Fruit fly (Drosophila melanogaster) whole organism, embryonic: ENCODE results near the gene ZnT77C.

Source experiments
- ATbp ChIP-seq: fragments of 200-800 bp; sonication (Bioruptor generic); optimal IDR thresholded peaks from 2 replicates; lab custom pipeline; 2017; ENCODE audit warnings: missing biosample characterization, mild to moderate bottlenecking, missing genetic modification characterization, missing genetic modification reagents
- Awh ChIP-seq: fragments of 200-800 bp; sonication (Bioruptor generic); IDR thresholded peaks from 2 replicates; pipeline ENCODE4, ENCODE4 v1.3.6; 2022; ENCODE audit warnings: missing biosample characterization, missing genetic modification characterization
- CG10565 ChIP-seq: fragments of 200-800 bp; sonication (Bioruptor generic); optimal IDR thresholded peaks from 3 replicates; lab custom pipeline; 2016; ENCODE audit warnings: missing biosample characterization, mild to moderate bottlenecking, missing genetic modification characterization
- CG10979 ChIP-seq: fragments of 200-800 bp; sonication (Bioruptor generic); optimal IDR thresholded peaks from 2 replicates; lab custom pipeline; 2018; ENCODE audit warnings: missing biosample characterization, mild to moderate bottlenecking, missing genetic modification characterization, moderate library complexity
- CG11398 ChIP-seq: fragments of 200-800 bp; sonication (Bioruptor generic); optimal IDR thresholded peaks from 2 replicates; lab custom pipeline; 2016; ENCODE audit warnings: missing biosample characterization, missing genetic modification characterization
- CG11560 ChIP-seq: fragments of 200-800 bp; sonication (Bioruptor generic); IDR thresholded peaks from 3 replicates; pipeline ENCODE4 v1.3.6; 2022; ENCODE audit warnings: missing biosample characterization, missing genetic modification characterization
- CG12219 ChIP-seq: fragments of 200-800 bp; sonication (Bioruptor generic); optimal IDR thresholded peaks from 3 replicates; lab custom pipeline; 2018; ENCODE audit warnings: missing biosample characterization, mild to moderate bottlenecking, missing genetic modification characterization
- CG12659 ChIP-seq: fragments of 200-800 bp; sonication (Bioruptor generic); optimal IDR thresholded peaks from 3 replicates; lab custom pipeline; 2017; ENCODE audit warnings: mild to moderate bottlenecking, missing biosample characterization, missing genetic modification reagents, missing genetic modification characterization
- CG14965 ChIP-seq: fragments of 200-800 bp; sonication (Bioruptor generic); optimal IDR thresholded peaks from 2 replicates; lab custom pipeline; 2016; ENCODE audit warnings: missing biosample characterization, missing genetic modification characterization, borderline replicate concordance
- CG15011 ChIP-seq: fragments of 200-800 bp; sonication (Bioruptor generic); optimal IDR thresholded peaks from 3 replicates; lab custom pipeline; 2018; ENCODE audit warnings: missing biosample characterization, mild to moderate bottlenecking, missing genetic modification characterization
- CG15073 ChIP-seq: fragments of 200-800 bp; sonication (Bioruptor generic); optimal IDR thresholded peaks from 2 replicates; lab custom pipeline; 2016; ENCODE audit warnings: missing biosample characterization, missing genetic modification characterization
- CG17359 ChIP-seq: fragments of 200-800 bp; sonication (Bioruptor generic); optimal IDR thresholded peaks from 3 replicates; lab custom pipeline; 2018; ENCODE audit warnings: missing biosample characterization, mild to moderate bottlenecking, missing genetic modification characterization, moderate library complexity
- CG17912 ChIP-seq: fragments of 200-800 bp; sonication (Bioruptor generic); optimal IDR thresholded peaks from 2 replicates; lab custom pipeline; 2018; ENCODE audit warnings: missing biosample characterization, mild to moderate bottlenecking, missing genetic modification characterization
- CG2116 ChIP-seq: fragments of 200-800 bp; sonication (Bioruptor generic); optimal IDR thresholded peaks from 3 replicates; lab custom pipeline; 2018; ENCODE audit warnings: missing biosample characterization, mild to moderate bottlenecking, missing genetic modification characterization
- CG2202 ChIP-seq: fragments of 200-800 bp; sonication (Bioruptor generic); optimal IDR thresholded peaks from 2 replicates; lab custom pipeline; 2018; ENCODE audit warnings: missing biosample characterization, mild to moderate bottlenecking, missing genetic modification characterization
- CG2889 ChIP-seq: fragments of 200-800 bp; sonication (Bioruptor generic); IDR thresholded peaks from 3 replicates; pipeline ENCODE4 v1.3.6; 2022; ENCODE audit warnings: missing biosample characterization, missing genetic modification characterization
- CG30403 ChIP-seq: fragments of 200-800 bp; sonication (Bioruptor generic); optimal IDR thresholded peaks from 3 replicates; lab custom pipeline; 2016; ENCODE audit warnings: missing biosample characterization, missing genetic modification characterization
- CG31365 ChIP-seq: fragments of 200-800 bp; sonication (Bioruptor generic); optimal IDR thresholded peaks from 2 replicates; lab custom pipeline; 2018; ENCODE audit warnings: missing biosample characterization, mild to moderate bottlenecking, missing genetic modification characterization
- CG31388 ChIP-seq: fragments of 200-800 bp; sonication (Bioruptor generic); optimal IDR thresholded peaks from 2 replicates; lab custom pipeline; 2016; ENCODE audit warnings: missing biosample characterization, missing genetic modification characterization
- CG42726 ChIP-seq: fragments of 200-800 bp; sonication (Bioruptor generic); IDR thresholded peaks from 2 replicates; pipeline ENCODE4 v1.3.6; 2022; ENCODE audit warnings: missing biosample characterization, missing genetic modification characterization; ENCODE audit not compliant: partially characterized antibody
- CG8924 ChIP-seq: fragments of 200-800 bp; optimal IDR thresholded peaks from 3 replicates; lab custom pipeline; 2019; ENCODE audit warnings: missing biosample characterization, mild to moderate bottlenecking, missing genetic modification characterization, moderate library complexity
- Dad ChIP-seq: fragments of 200-800 bp; sonication (Bioruptor generic); optimal IDR thresholded peaks from 3 replicates; lab custom pipeline; 2016; ENCODE audit warnings: missing biosample characterization, missing genetic modification characterization
- Dref ChIP-seq: fragments of 200-800 bp; sonication (Bioruptor generic); IDR thresholded peaks from 2 replicates; pipeline ENCODE4 v1.3.6; 2022; ENCODE audit warnings: missing biosample characterization, missing genetic modification characterization
- Eip74EF ChIP-seq, 2 experiments: fragments of 200-800 bp in 1 of 2; fragments of >200 bp in 1 of 2; sonication (Bioruptor generic) in 1 of 2; optimal IDR thresholded peaks; 2 replicates each; lab custom pipeline; 2017 to 2019; ENCODE audit warnings: missing biosample characterization in 2 of 2, missing genetic modification characterization in 2 of 2, mild to moderate bottlenecking in 1 of 2, moderate library complexity in 1 of 2
- Elba2 ChIP-seq: fragments of 200-800 bp; sonication (Bioruptor generic); optimal IDR thresholded peaks from 3 replicates; lab custom pipeline; 2016; ENCODE audit warnings: missing biosample characterization, missing genetic modification characterization
- Fer1 ChIP-seq: fragments of 200-800 bp; sonication (Bioruptor generic); optimal IDR thresholded peaks from 2 replicates; lab custom pipeline; 2017; ENCODE audit warnings: missing biosample characterization, mild to moderate bottlenecking, missing genetic modification characterization
- HLH54F ChIP-seq: fragments of 200-800 bp; sonication (Bioruptor generic); optimal IDR thresholded peaks from 3 replicates; lab custom pipeline; 2016; ENCODE audit warnings: missing biosample characterization, missing genetic modification characterization
- Med ChIP-seq: fragments of 200-800 bp; sonication (Bioruptor generic); peaks from one replicate; lab custom pipeline; 2016; ENCODE audit warnings: missing biosample characterization, missing genetic modification characterization, mild to moderate bottlenecking, inconsistent platforms, moderate library complexity
- Mrtf ChIP-seq: fragments of 200-800 bp; sonication (Bioruptor generic); IDR thresholded peaks from 3 replicates; pipeline ENCODE4 v1.3.6; 2022; ENCODE audit warnings: missing biosample characterization, missing genetic modification characterization
- Nf-YC ChIP-seq: fragments of 200-800 bp; optimal IDR thresholded peaks from 3 replicates; lab custom pipeline; 2019; ENCODE audit warnings: missing biosample characterization, mild to moderate bottlenecking, missing genetic modification characterization, moderate library complexity
- Scr ChIP-seq: fragments of 200-800 bp; sonication (Bioruptor generic); IDR thresholded peaks from 2 replicates; pipeline ENCODE4 v1.3.6; 2022; ENCODE audit warnings: missing biosample characterization, missing genetic modification characterization; ENCODE audit not compliant: partially characterized antibody
- Sin3A ChIP-seq: fragments of >200 bp; optimal IDR thresholded peaks from 2 replicates; lab custom pipeline; 2018
- Sry-δ ChIP-seq: fragments of 200-800 bp; sonication (Bioruptor generic); optimal IDR thresholded peaks from 2 replicates; lab custom pipeline; 2016; ENCODE audit warnings: missing biosample characterization, missing genetic modification characterization
- Usf ChIP-seq: fragments of 200-800 bp; sonication (Bioruptor generic); optimal IDR thresholded peaks from 2 replicates; lab custom pipeline; 2017; ENCODE audit warnings: missing genotype, missing biosample characterization, missing genetic modification characterization
- bowl ChIP-seq: fragments of 200-800 bp; sonication (Bioruptor generic); IDR thresholded peaks from 2 replicates; pipeline ENCODE4 v1.3.6; 2022; ENCODE audit warnings: missing biosample characterization, missing genetic modification characterization
- cg ChIP-seq: fragments of 200-800 bp; sonication (Bioruptor generic); optimal IDR thresholded peaks from 3 replicates; lab custom pipeline; 2019; ENCODE audit warnings: missing biosample characterization, mild to moderate bottlenecking, missing genetic modification characterization, moderate library complexity
- dimm ChIP-seq: fragments of 200-800 bp; sonication (Bioruptor generic); IDR thresholded peaks from 2 replicates; pipeline ENCODE4 v1.3.6; 2022; ENCODE audit warnings: missing biosample characterization, missing genetic modification characterization
- dysf ChIP-seq: fragments of 200-800 bp; sonication (Bioruptor generic); IDR thresholded peaks from 3 replicates; pipeline ENCODE4 v1.3.6; 2022; ENCODE audit warnings: missing biosample characterization, missing genetic modification characterization
- gem ChIP-seq: fragments of 200-800 bp; sonication (Bioruptor generic); optimal IDR thresholded peaks from 2 replicates; lab custom pipeline; 2019; ENCODE audit warnings: missing biosample characterization, mild to moderate bottlenecking, missing genetic modification characterization, moderate library complexity
- gro ChIP-seq: fragments of 200-800 bp; sonication (Bioruptor generic); optimal IDR thresholded peaks from 2 replicates; lab custom pipeline; 2016; ENCODE audit warnings: missing biosample characterization, missing genetic modification characterization
- gsb-n ChIP-seq: fragments of 200-800 bp; sonication (Bioruptor generic); optimal IDR thresholded peaks from 3 replicates; lab custom pipeline; 2018; ENCODE audit warnings: missing biosample characterization, mild to moderate bottlenecking, missing genetic modification characterization
- hkb ChIP-seq, 2 experiments: fragments of 200-800 bp in 1 of 2; fragments of >200 bp in 1 of 2; sonication (Bioruptor generic) in 1 of 2; IDR thresholded peaks in 1 of 2; optimal IDR thresholded peaks in 1 of 2; 2 replicates each; pipeline versions ENCODE4 v1.3.6 to Lab custom; 2017 to 2022; ENCODE audit warnings: missing biosample characterization in 1 of 2, missing genetic modification characterization in 1 of 2
- inv ChIP-seq: fragments of 200-800 bp; sonication (Bioruptor generic); IDR thresholded peaks from 2 replicates; pipeline ENCODE4 v1.3.6; 2022; ENCODE audit warnings: missing biosample characterization, missing genetic modification characterization; ENCODE audit not compliant: partially characterized antibody
- jing ChIP-seq: fragments of 200-800 bp; sonication (Bioruptor generic); optimal IDR thresholded peaks from 2 replicates; lab custom pipeline; 2018; ENCODE audit warnings: missing biosample characterization, mild to moderate bottlenecking, missing genetic modification characterization
- lilli ChIP-seq: fragments of 200-800 bp; sonication (Bioruptor generic); optimal IDR thresholded peaks from 3 replicates; lab custom pipeline; 2016; ENCODE audit warnings: missing biosample characterization, missing genetic modification characterization
- mld ChIP-seq: fragments of 200-800 bp; sonication (Bioruptor generic); IDR thresholded peaks from 3 replicates; pipeline ENCODE4 v1.3.6; 2022; ENCODE audit warnings: missing biosample characterization, missing genetic modification characterization; ENCODE audit not compliant: partially characterized antibody
- phol ChIP-seq: fragments of 200-800 bp; sonication (Bioruptor generic); optimal IDR thresholded peaks from 3 replicates; lab custom pipeline; 2018; ENCODE audit warnings: missing biosample characterization, mild to moderate bottlenecking, missing genetic modification characterization, moderate library complexity
- shn ChIP-seq: fragments of 200-800 bp; sonication (Bioruptor generic); optimal IDR thresholded peaks from 3 replicates; lab custom pipeline; 2016; ENCODE audit warnings: missing biosample characterization, missing genetic modification characterization
- sima ChIP-seq: fragments of 200-800 bp; sonication (Bioruptor generic); optimal IDR thresholded peaks from 2 replicates; lab custom pipeline; 2016; ENCODE audit warnings: missing biosample characterization, missing genetic modification characterization
- sr ChIP-seq: fragments of 200-800 bp; sonication (Bioruptor generic); IDR thresholded peaks from 3 replicates; pipeline ENCODE4 v1.3.6; 2022; ENCODE audit warnings: missing biosample characterization, missing genetic modification characterization
- tx ChIP-seq: fragments of 200-800 bp; sonication (Bioruptor generic); optimal IDR thresholded peaks from 2 replicates; lab custom pipeline; 2016; ENCODE audit warnings: missing biosample characterization, missing genetic modification characterization
- zfh1 ChIP-seq: fragments of 200-800 bp; sonication (Bioruptor generic); IDR thresholded peaks from 3 replicates; pipeline ENCODE4 v1.3.6; 2022; ENCODE audit warnings: missing biosample characterization, missing genetic modification characterization

The ZnT77C gene

dm6 chr3L:20508136-20508635, 13.5 kb upstream of the ZnT77C start (continued):
- TF ChIP-seq CG10979 (tag; lab: Kevin White, UChicago) (peak; percentile 88), Dref (GFP tag; lab: Robert Waterston, UW) (no peak), CG31365 (peak; percentile 78), Dad (GFP tag; lab: Kevin White, UChicago) (peak; percentile 85), phol (tag; lab: Kevin White, UChicago) (peak; percentile 87), sr (no peak; the same call in 1 of the 3 replicates), mld (GFP tag; lab: Robert Waterston, UW) (no peak), Eip74EF (GFP tag; optimal IDR thresholded peaks at IDR 0.05; lab: Kevin White, UChicago) (peak in 1 of 2 experiments; percentile 85), CG11560 (tag; lab: Robert Waterston, UW) (peak; percentile 88), HLH54F (peak; percentile 96), dysf (GFP tag; lab: Robert Waterston, UW) (peak; percentile 97), cg (GFP tag; lab: Kevin White, UChicago) (no peak), Mrtf (GFP tag; lab: Robert Waterston, UW) (no peak; the same call in 2 of the 3 replicates), CG12659 (peak; percentile 95), Sin3A (lab: Kevin White, UChicago) (no peak), CG2202 (peak; percentile 60), gsb-n (tag; lab: Kevin White, UChicago) (peak; percentile 76), CG2889 (GFP tag; lab: Robert Waterston, UW) (peak; percentile 85), CG15073 (GFP tag; lab: Kevin White, UChicago) (peak; percentile 23), tx (GFP tag; lab: Kevin White, UChicago) (peak; percentile 88), dimm (GFP tag; lab: Robert Waterston, UW) (peak; percentile 62), Med (peak; percentile 99), Fer1 (GFP tag; lab: Kevin White, UChicago) (peak; percentile 95), Awh (GFP tag; lab: Robert Waterston, UW) (peak; percentile 82), Sry-δ (GFP tag; lab: Kevin White, UChicago) (peak; percentile 60), lilli (GFP tag; lab: Kevin White, UChicago) (peak; percentile 98), sima (GFP tag; lab: Kevin White, UChicago) (peak; percentile 48), gro (peak; percentile 94), CG10565 (GFP tag; lab: Kevin White, UChicago) (peak; percentile 18), CG17359 (tag; lab: Kevin White, UChicago) (peak; percentile 89), CG14965 (peak; percentile 21), Usf (peak; percentile 94), inv (peak; percentile 76), CG8924 (peak; percentile 89), hkb (optimal IDR thresholded peaks at IDR 0.05; lab: Kevin White, UChicago) (no peak), hkb (GFP tag; IDR thresholded peaks at IDR 0.05; lab: Robert Waterston, UW) (peak; percentile 88)

dm6 chr3L:20507552-20507951, 12.8 kb upstream of the ZnT77C start:
- TF ChIP-seq CG12219 (GFP tag; lab: Kevin White, UChicago): no peak
- TF ChIP-seq CG15011 (GFP tag; lab: Kevin White, UChicago): no peak
- no peak for TF ChIP-seq CG2116 (GFP tag; lab: Kevin White, UChicago)
- 0 out of 2 replicates have a peak, but pooled peaks have one; percentile 12 for TF ChIP-seq bowl (GFP tag; lab: Robert Waterston, UW)
- no peak for TF ChIP-seq zfh1 (GFP tag; lab: Robert Waterston, UW)
- TF ChIP-seq Nf-YC (tag; lab: Kevin White, UChicago): no peak
- TF ChIP-seq CG30403 (GFP tag; lab: Kevin White, UChicago): no peak
- no peak for TF ChIP-seq jing
- no peak for TF ChIP-seq shn (GFP tag; lab: Kevin White, UChicago)
- no peak for TF ChIP-seq CG11398 (GFP tag; lab: Kevin White, UChicago)
- TF ChIP-seq dimm (GFP tag; lab: Robert Waterston, UW): no peak
- TF ChIP-seq gro: no peak
- no peak for TF ChIP-seq Scr (GFP tag; lab: Robert Waterston, UW)
- TF ChIP-seq Elba2 (GFP tag; lab: Kevin White, UChicago): no peak
- TF ChIP-seq CG17912 (GFP tag; lab: Kevin White, UChicago): no peak
- no peak for TF ChIP-seq CG31388
- peak; percentile 22 for TF ChIP-seq gem
- peak; percentile 45 for TF ChIP-seq ATbp (GFP tag; lab: Kevin White, UChicago)
- TF ChIP-seq CG42726 (GFP tag; lab: Robert Waterston, UW): no peak
